Fruit fly (Drosophila melanogaster): ENCODE data around the gene CG11878.

CG11878 gene

dm6 chr3R:25297678-25298077, 24.0 kb downstream of the CG11878 start, which contains the start of gene CG31097:
Gene CG31097 (minus strand): TSS chr3R:25297778.
- TF ChIP-seq noc (tag; optimal IDR thresholded peaks at IDR 0.05) = no peak

- no peak for TF ChIP-seq noc (tag; optimal IDR thresholded peaks at IDR 0.05)
These were observed 25.9 kb downstream of the CG11878 start, which contains the start of gene CG31288 for dm6 chr3R:25299507-25299964. Gene CG31288 (minus strand): TSS chr3R:25299557.

DNA sequence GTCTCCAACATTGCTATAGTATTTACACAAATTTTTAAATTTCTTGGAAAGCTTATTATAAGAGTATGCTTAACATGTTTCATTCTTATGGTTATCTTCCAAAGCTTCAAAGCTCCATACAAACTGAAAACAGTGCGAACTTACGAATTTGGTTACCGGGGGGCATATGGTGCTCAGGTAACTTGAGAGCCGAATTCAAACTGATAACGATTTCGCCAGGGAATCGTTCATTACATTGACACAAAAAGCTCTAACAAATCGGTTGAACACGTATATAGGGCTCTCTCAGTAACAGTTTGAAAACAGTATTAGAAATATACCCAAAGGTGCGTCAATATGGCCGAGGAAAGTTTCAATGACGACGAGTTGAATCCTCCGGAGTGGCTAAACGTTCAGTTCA, 26.9 kb downstream of the CG11878 start, which contains the start of gene CG13659:
CG13659 (plus strand) TSS at position 317 of the 400 bp plus-strand sequence.
- TF ChIP-seq noc (tag; optimal IDR thresholded peaks at IDR 0.05) = no peak

DNA sequence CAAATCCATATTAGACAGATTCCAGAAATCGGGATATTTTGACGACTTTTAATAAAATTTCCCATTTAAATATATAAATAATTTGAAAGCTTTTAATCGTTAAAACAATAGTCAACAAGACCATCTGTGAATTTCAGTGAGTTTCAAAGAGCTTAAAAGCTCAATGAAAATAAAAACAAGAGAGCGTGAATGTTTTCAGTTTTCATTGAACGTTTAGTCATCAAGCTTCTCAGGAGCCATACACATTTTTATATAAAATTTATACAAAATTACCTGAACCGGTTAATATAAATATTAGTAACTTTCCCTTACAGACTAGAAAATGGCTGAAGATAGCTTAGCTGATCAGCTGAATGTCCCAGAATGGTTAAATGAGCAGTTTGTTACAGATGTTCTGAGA, 28.6 kb downstream of the CG11878 start, which contains the start of gene CG31370:
CG31370 (plus strand) TSS at position 226 of the 400 bp plus-strand sequence.
- no peak for TF ChIP-seq noc (tag; optimal IDR thresholded peaks at IDR 0.05)

DNA sequence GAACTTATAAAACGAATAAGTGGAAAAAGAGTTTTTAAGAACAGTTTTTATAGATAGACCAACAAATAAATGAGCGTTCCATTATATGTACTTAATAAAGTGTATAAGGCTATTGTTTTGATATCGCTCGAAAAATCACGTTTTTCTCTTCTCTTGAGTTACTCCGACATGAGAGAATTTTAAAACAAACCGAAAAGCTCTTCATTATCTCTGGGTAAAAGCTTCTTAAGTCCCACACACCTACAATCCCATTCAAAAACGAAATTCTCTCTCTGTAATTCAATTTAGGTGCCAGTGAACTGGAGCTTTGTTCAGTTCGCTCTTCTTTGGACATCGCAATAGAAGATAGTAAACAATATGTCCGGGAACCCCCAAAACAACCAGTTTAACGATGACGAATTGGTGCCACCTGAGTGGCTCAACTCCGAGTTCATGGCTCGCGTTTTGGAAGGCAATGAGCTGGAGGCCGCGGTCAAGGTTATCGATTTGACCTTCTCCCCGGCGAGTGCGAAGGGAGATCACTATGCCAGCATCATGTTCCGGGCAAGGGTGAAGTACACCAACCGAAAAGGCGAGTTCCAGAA, 30.3 kb downstream of the CG11878 start, which contains the start of gene CG31436:
CG31436 (plus strand) TSS at position 281 of the 584 bp plus-strand sequence.
- TF ChIP-seq noc (tag; optimal IDR thresholded peaks at IDR 0.05) = no peak

dm6 chr3R:25305822-25306544, 32.3 kb downstream of the CG11878 start:
- peak; percentile 47 for TF ChIP-seq noc (tag; optimal IDR thresholded peaks at IDR 0.05)

dm6 chr3R:25308228-25308627, 34.6 kb downstream of the CG11878 start, which contains the start of gene CG10550:
Gene CG10550 (minus strand): TSS chr3R:25308391.
- TF ChIP-seq noc (tag; optimal IDR thresholded peaks at IDR 0.05) = no peak

DNA sequence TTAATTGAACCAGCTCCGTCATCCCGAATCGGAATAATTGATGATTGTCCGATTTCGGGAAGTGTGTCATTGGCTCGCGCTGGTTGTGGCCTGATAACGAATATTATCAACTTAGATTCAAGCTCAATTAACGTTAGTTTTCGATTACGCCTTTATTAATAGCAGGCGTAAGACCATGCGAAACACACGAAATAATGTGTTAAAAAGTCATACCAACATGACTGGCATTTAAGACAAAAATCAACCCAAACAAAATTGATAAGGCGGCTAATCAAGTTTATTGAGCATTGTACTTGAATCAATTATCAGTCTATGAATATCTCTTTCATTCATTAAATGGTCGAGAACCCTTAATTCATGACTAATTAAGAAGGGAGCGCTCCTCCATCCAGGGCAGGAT, 35.5 kb downstream of the CG11878 start:
- peak; percentile 1 for TF ChIP-seq noc (tag; optimal IDR thresholded peaks at IDR 0.05)

DNA sequence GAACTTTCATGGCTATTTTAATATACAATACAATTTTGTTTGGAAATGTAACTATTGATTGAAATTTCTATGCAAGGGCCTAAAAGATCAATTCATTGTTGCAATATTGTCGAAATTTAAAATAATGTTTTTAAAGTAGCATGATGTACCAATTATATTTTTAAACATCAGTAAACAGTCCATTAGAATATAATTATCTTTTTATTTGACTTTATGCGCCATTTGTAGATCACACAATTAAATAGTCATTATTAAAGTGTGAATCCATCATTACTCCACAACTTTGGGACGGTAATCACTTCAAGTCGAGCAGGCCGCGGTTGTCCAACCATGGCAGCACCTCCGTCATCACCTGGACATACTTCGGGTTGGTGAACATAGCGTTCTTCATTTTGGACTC, 37.2 kb downstream of the CG11878 start, which contains the start of gene CG31099:
CG31099 (minus strand) TSS at position 101 of the 400 bp plus-strand sequence.
- TF ChIP-seq noc (tag; optimal IDR thresholded peaks at IDR 0.05) = no peak

DNA sequence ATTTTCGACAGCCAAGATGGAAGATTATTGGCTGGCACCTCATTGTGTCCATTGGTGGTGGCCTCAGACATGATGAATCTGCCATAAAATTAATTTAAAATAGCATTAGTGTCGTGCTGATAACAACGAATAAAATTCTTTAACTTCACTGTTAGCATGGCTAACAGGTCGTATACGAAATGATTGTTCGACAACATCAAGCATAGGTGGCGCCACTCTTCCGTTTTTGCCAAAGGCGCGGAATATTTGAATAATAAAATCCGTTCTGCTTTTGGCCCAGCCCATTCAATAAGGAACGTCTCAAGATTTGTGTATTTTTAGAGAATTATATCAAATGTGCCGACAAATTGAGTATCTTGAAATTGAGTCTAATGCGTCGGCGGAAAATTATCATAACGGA, 38.9 kb downstream of the CG11878 start:
- TF ChIP-seq noc (tag; optimal IDR thresholded peaks at IDR 0.05) = no peak

- no peak for TF ChIP-seq noc (tag; optimal IDR thresholded peaks at IDR 0.05)
These were observed 40.1 kb downstream of the CG11878 start, which contains the start of gene CG31087 for dm6 chr3R:25313771-25314170. Gene CG31087 (minus strand): TSS chr3R:25313833.

- no peak for TF ChIP-seq noc (tag; optimal IDR thresholded peaks at IDR 0.05)
These were observed 42.4 kb downstream of the CG11878 start, which contains the start of gene CG10559 for dm6 chr3R:25316016-25316415. Gene CG10559 (minus strand): TSS chr3R:25316116.

- no peak for TF ChIP-seq noc (tag; optimal IDR thresholded peaks at IDR 0.05)
These were observed 44.4 kb downstream of the CG11878 start, which contains the start of gene CG10553 for dm6 chr3R:25318011-25318410. Gene CG10553 (minus strand): TSS chr3R:25318111.

DNA sequence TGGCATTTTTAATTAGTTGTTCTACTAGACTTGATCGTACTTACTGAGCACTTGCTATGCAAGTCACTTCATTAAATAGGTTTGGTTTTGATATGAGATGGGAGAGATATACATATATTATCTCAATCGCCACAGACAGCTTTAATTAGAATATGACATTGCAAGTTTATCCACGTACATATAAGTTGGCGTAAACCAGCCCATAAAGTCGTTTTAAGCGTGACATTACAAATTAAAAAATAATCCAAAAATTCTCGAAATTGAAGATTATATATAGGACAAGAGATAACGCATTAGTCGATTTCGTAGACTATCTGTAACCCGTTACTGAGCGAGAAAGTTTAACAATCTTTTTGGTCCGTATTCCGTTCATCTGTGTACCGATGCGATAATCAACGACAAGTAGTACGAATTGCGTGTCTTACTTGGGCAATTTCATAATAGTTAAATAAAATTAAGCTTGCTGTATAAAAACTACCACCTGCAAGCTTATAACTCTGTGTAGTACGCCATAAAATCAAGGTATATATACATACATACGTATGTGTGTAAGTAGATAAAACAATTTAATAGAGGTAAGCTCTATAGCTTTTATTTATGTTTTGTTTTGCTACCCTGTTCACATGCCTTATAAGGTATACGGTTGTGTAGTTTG, 46.5 kb downstream of the CG11878 start, which contains the start of gene CG10560:
CG10560 (minus strand) TSS at position 51 of the 655 bp plus-strand sequence.
- no peak for TF ChIP-seq noc (tag; optimal IDR thresholded peaks at IDR 0.05)

DNA sequence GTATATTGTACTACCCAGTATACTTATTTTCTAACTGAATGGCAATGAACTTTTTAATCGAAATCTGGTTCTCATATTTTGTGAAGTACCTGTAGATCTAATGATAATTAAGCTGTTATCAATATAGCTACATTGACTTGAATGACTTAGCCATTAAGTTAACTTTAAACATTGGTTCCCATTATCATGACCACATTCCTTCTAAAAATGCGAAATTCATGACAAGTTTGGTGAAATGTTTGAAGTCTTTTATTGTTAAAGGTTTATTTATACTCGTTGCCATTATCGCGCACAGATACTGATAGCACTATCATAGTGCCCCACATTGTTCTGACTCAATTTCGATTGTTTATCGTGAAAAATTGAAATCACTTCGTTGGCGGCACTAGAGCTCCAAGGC, 47.3 kb downstream of the CG11878 start:
- TF ChIP-seq noc (tag; optimal IDR thresholded peaks at IDR 0.05) = peak; percentile 34

DNA sequence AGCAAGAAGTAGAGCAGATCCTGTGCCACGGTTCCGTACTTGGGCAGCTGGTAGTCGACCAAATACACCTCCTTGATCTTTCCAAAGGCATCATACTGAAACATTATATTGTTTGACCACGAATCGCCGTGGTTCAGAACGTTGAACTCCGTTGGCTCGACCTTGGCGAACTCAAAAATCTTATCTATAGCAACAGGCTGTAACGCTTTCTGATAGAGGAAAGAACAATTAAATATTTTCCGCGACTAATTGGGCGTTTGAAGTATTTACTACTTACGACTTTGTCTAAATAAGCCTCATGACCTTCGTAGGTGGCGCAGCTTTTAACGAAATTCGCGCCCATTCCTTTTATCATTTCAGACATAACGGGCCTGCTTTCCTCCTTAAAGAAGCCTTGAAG, 48.0 kb downstream of the CG11878 start:
- TF ChIP-seq noc (tag; optimal IDR thresholded peaks at IDR 0.05) = no peak
